Worm (Caenorhabditis elegans) whole organism, L4 larva: ENCODE results near the gene T19H12.12.

Experiments
- D1046.2 ChIP-seq: fragments of 200-800 bp; sonication (Bioruptor generic); IDR thresholded peaks from 2 replicates; pipeline ENCODE4 v1.3.6; 2022; ENCODE audit warnings: missing genetic modification characterization, missing compliant biosample characterization
- nhr-237 ChIP-seq: sonication (generic microtip); optimal IDR thresholded peaks from 2 replicates; lab custom pipeline; 2017; ENCODE audit warnings: missing biosample characterization, missing genetic modification characterization

DNA sequence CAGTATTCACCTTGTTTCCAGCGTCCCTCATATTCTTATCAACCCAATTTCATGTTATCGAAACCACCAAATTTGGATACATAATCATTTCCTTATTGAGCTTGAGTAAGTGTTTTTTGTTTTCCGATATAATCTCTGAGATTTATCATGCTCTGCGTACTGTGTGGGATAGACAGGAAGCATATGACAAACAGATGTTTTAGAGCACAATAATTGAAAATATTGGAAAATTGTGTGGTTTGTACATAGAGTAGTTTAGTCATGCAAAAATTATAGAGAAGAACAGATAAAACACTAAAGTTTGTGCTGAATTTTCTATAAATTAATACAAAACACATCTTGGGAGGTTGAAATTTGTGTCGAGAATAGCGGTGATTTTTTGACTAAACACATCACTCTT, 15.9 kb upstream of the T19H12.12 start:
- TF ChIP-seq nhr-237 (tag; lab: Kevin White, UChicago): no peak
- TF ChIP-seq D1046.2 (GFP tag; lab: Robert Waterston, UW): no peak
